Fruit fly (Drosophila melanogaster): ENCODE measurements around the gene Trf2.

The Trf2 gene

dm6 chrX:8409793-8410192 lies 721 bp downstream of the Trf2 start (continued):
- peak; percentile 16; the same call in 1 of the 3 replicates for TF ChIP-seq B-H1 (GFP tag; IDR thresholded peaks at IDR 0.05)
- peak; percentile 53 for TF ChIP-seq Deaf1 (tag; optimal IDR thresholded peaks at IDR 0.05)
- TF ChIP-seq sob (GFP tag; IDR thresholded peaks at IDR 0.05): peak; percentile 85
- 0 out of 2 replicates have a peak, but pooled peaks have one; percentile 14 for TF ChIP-seq CG13287 (GFP tag; IDR thresholded peaks at IDR 0.05; ENCODE audit: partially characterized antibody)
- TF ChIP-seq CG6175 (GFP tag; IDR thresholded peaks at IDR 0.05): peak; percentile 98
- peak; percentile 61 for TF ChIP-seq CG31365 (tag; optimal IDR thresholded peaks at IDR 0.05)
- TF ChIP-seq Sox100B (GFP tag; optimal IDR thresholded peaks at IDR 0.05): no peak
- TF ChIP-seq CG42726 (GFP tag; IDR thresholded peaks at IDR 0.05; ENCODE audit: partially characterized antibody): no peak
- peak; percentile 97 for TF ChIP-seq Drgx (GFP tag; IDR thresholded peaks at IDR 0.05)
- TF ChIP-seq unpg (GFP tag; optimal IDR thresholded peaks at IDR 0.05): peak; percentile 31
- TF ChIP-seq kah (GFP tag; optimal IDR thresholded peaks at IDR 0.05): peak; percentile 55
- TF ChIP-seq CG5245 (GFP tag; optimal IDR thresholded peaks at IDR 0.05): no peak
- peak; percentile 26 for TF ChIP-seq Vsx1 (GFP tag; optimal IDR thresholded peaks at IDR 0.05)
- no peak for TF ChIP-seq ERR (GFP tag; optimal IDR thresholded peaks at IDR 0.05)
- peak; percentile 8 for TF ChIP-seq MESR4 (GFP tag; optimal IDR thresholded peaks at IDR 0.05)
- TF ChIP-seq CG17385 (GFP tag; optimal IDR thresholded peaks at IDR 0.05): peak; percentile 83
- TF ChIP-seq Ada2b (GFP tag; IDR thresholded peaks at IDR 0.05): peak; percentile 22
- peak; percentile 9 for TF ChIP-seq CG8388 (GFP tag; optimal IDR thresholded peaks at IDR 0.05)
- peak in 1 of 2 experiments; percentile 46 for TF ChIP-seq insv (GFP tag; optimal IDR thresholded peaks at IDR 0.05)
- TF ChIP-seq CG34224 (GFP tag; IDR thresholded peaks at IDR 0.05; ENCODE audit: partially characterized antibody): 0 out of 3 replicates have a peak, but pooled peaks have one; percentile 8
- peak; percentile 57 for TF ChIP-seq CG6683 (GFP tag; optimal IDR thresholded peaks at IDR 0.05)
- TF ChIP-seq wdn (GFP tag; IDR thresholded peaks at IDR 0.05): peak; percentile 84
- TF ChIP-seq HmgZ (tag; optimal IDR thresholded peaks at IDR 0.05): peak; percentile 75
- peak; percentile 92; the same call in 2 of the 3 replicates for TF ChIP-seq C15 (GFP tag; IDR thresholded peaks at IDR 0.05)
- TF ChIP-seq Chrac-16 (GFP tag; optimal IDR thresholded peaks at IDR 0.05): no peak
- TF ChIP-seq BtbVII (GFP tag; optimal IDR thresholded peaks at IDR 0.05): peak; percentile 74
- TF ChIP-seq CG6813 (GFP tag; optimal IDR thresholded peaks at IDR 0.05): peak; percentile 51
- peak; percentile 82; the same call in 1 of the 2 replicates for TF ChIP-seq stc (GFP tag; IDR thresholded peaks at IDR 0.05)
- TF ChIP-seq jumu (GFP tag; optimal IDR thresholded peaks at IDR 0.05): no peak
- no peak for TF ChIP-seq slp2 (GFP tag; optimal IDR thresholded peaks at IDR 0.05)
- peak; percentile 24 for TF ChIP-seq sd (tag; optimal IDR thresholded peaks at IDR 0.05)
- peak; percentile 15 for TF ChIP-seq pzg (GFP tag; optimal IDR thresholded peaks at IDR 0.05)
- TF ChIP-seq corto (GFP tag; optimal IDR thresholded peaks at IDR 0.05): peak; percentile 78
- no peak for TF ChIP-seq Dek (tag; optimal IDR thresholded peaks at IDR 0.05)
- peak; percentile 17 for TF ChIP-seq her (GFP tag; optimal IDR thresholded peaks at IDR 0.05)
- TF ChIP-seq HLH3B (GFP tag; IDR thresholded peaks at IDR 0.05): peak; percentile 75; the same call in 1 of the 2 replicates
- no peak for TF ChIP-seq Lpt (GFP tag; optimal IDR thresholded peaks at IDR 0.05)
- TF ChIP-seq CG32767 (GFP tag; IDR thresholded peaks at IDR 0.05): peak; percentile 73; the same call in 1 of the 2 replicates
- TF ChIP-seq CG1647 (GFP tag; optimal IDR thresholded peaks at IDR 0.05): no peak
- TF ChIP-seq oc (tag; optimal IDR thresholded peaks at IDR 0.05): peak; percentile 16
- TF ChIP-seq ase (GFP tag; IDR thresholded peaks at IDR 0.05): peak; percentile 68; the same call in 2 of the 3 replicates
- TF ChIP-seq sr (GFP tag; IDR thresholded peaks at IDR 0.05): peak; percentile 56; the same call in 1 of the 3 replicates
- TF ChIP-seq sens (GFP tag): peak; percentile 66
- TF ChIP-seq ash1 (GFP tag; optimal IDR thresholded peaks at IDR 0.05): peak; percentile 58
- no peak for TF ChIP-seq HLH54F (GFP tag; optimal IDR thresholded peaks at IDR 0.05)
- peak; percentile 57 for TF ChIP-seq MTF-1 (GFP tag; optimal IDR thresholded peaks at IDR 0.05; ENCODE audit: borderline replicate concordance)
- no peak for TF ChIP-seq vnd (GFP tag; IDR thresholded peaks at IDR 0.05; ENCODE audit: partially characterized antibody)
- TF ChIP-seq lab (GFP tag; optimal IDR thresholded peaks at IDR 0.05): peak; percentile 50
- peak; percentile 86 for TF ChIP-seq chinmo (GFP tag; IDR thresholded peaks at IDR 0.05; ENCODE audit: partially characterized antibody)
- peak; percentile 50 for TF ChIP-seq CG17829 (tag; optimal IDR thresholded peaks at IDR 0.05)

Measured in whole organism, embryonic.